Fruit fly (Drosophila melanogaster): ENCODE measurements around the gene modSP.
A peak's percentile ranks its signal among the peaks of the same experiment; 100 is the strongest.

modSP gene

dm6 chr3R:16615009-16615408 lies 40.5 kb downstream of the modSP start, which contains the start of gene CG17562:
Gene CG17562, plus strand, starts transcription at chr3R:16615309.
- TF ChIP-seq Mio (GFP tag; optimal IDR thresholded peaks at IDR 0.05) (no peak), usp (GFP tag; optimal IDR thresholded peaks at IDR 0.05) (no peak), h (GFP tag; optimal IDR thresholded peaks at IDR 0.05) (no peak), Dfd (GFP tag; optimal IDR thresholded peaks at IDR 0.05) (no peak), Hnf4 (GFP tag; optimal IDR thresholded peaks at IDR 0.05) (no peak), Sp1 (GFP tag; optimal IDR thresholded peaks at IDR 0.05) (no peak), ey (GFP tag; optimal IDR thresholded peaks at IDR 0.05) (no peak), Dif (GFP tag; optimal IDR thresholded peaks at IDR 0.05; ENCODE audit: partially characterized antibody) (no peak), Myc (optimal IDR thresholded peaks at IDR 0.05) (no peak), Hr83 (GFP tag; optimal IDR thresholded peaks at IDR 0.05; ENCODE audit: poor library complexity, severe bottlenecking) (no peak), dl (GFP tag; optimal IDR thresholded peaks at IDR 0.05; ENCODE audit: insufficient read depth in 1 of 2, partially characterized antibody in 2 of 2) (no peak), Abd-B (GFP tag; optimal IDR thresholded peaks at IDR 0.05) (no peak), CG9705 (GFP tag; optimal IDR thresholded peaks at IDR 0.05) (no peak), CG32264 (GFP tag; optimal IDR thresholded peaks at IDR 0.05) (no peak), fru (GFP tag; optimal IDR thresholded peaks at IDR 0.05) (no peak), sage (GFP tag; optimal IDR thresholded peaks at IDR 0.05) (no peak), lola (GFP tag; optimal IDR thresholded peaks at IDR 0.05) (no peak)

DNA sequence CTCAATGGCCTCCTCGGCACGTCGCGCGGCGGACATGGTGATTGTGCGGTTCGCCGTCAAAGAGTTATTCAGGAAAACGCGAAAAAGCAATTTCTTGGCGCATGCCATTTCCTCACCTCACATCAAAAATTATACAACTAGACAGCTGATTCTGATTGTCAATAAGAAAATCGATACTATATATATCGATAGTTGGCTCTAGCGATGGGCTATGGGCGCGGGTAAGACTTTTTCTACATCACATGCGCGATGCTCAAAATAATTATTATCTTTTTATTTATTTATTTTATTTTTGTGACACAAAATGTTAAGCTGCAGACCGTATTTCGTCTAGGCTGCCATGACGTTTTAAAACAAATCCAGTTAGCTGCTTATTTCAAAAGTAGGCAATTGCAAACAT lies 41.2 kb downstream of the modSP start, which contains the start of gene CG10340:
Gene CG10340, minus strand, starts transcription at position 151 of the 400 bp plus-strand sequence.
- no peak for TF ChIP-seq Hnf4 (GFP tag; optimal IDR thresholded peaks at IDR 0.05)
- TF ChIP-seq Hr83 (GFP tag; optimal IDR thresholded peaks at IDR 0.05; ENCODE audit: poor library complexity, severe bottlenecking), result peak; percentile 34

dm6 chr3R:16613300-16613699 lies 42.2 kb downstream of the modSP start, which contains the start of gene CG12783:
Gene CG12783, minus strand, starts transcription at chr3R:16613400.
- TF ChIP-seq h (GFP tag; optimal IDR thresholded peaks at IDR 0.05) (no peak), dmrt93B (GFP tag; optimal IDR thresholded peaks at IDR 0.05) (no peak), CG32264 (GFP tag; optimal IDR thresholded peaks at IDR 0.05) (no peak), Rel (GFP tag; optimal IDR thresholded peaks at IDR 0.05) (no peak), Rel (tag; optimal IDR thresholded peaks at IDR 0.05) (no peak), woc (GFP tag; optimal IDR thresholded peaks at IDR 0.05) (no peak), br (GFP tag; optimal IDR thresholded peaks at IDR 0.05) (no peak), brk (GFP tag; optimal IDR thresholded peaks at IDR 0.05) (no peak), Hr83 (GFP tag; optimal IDR thresholded peaks at IDR 0.05; ENCODE audit: poor library complexity, severe bottlenecking) (no peak), Sp1 (GFP tag; optimal IDR thresholded peaks at IDR 0.05) (no peak), pan (optimal IDR thresholded peaks at IDR 0.05) (no peak), sv (GFP tag; optimal IDR thresholded peaks at IDR 0.05) (no peak), sage (GFP tag; optimal IDR thresholded peaks at IDR 0.05) (no peak), foxo (GFP tag; optimal IDR thresholded peaks at IDR 0.05) (no peak), Dif (GFP tag; optimal IDR thresholded peaks at IDR 0.05; ENCODE audit: partially characterized antibody) (no peak), usp (GFP tag; optimal IDR thresholded peaks at IDR 0.05) (no peak), dl (GFP tag; optimal IDR thresholded peaks at IDR 0.05; ENCODE audit: insufficient read depth in 1 of 2, partially characterized antibody in 2 of 2) (no peak), fru (GFP tag; optimal IDR thresholded peaks at IDR 0.05) (no peak), Hnf4 (GFP tag; optimal IDR thresholded peaks at IDR 0.05) (no peak), OdsH (GFP tag; optimal IDR thresholded peaks at IDR 0.05) (no peak)

dm6 chr3R:16611240-16611639 lies 44.2 kb downstream of the modSP start:
- TF ChIP-seq Hr78 (GFP tag; optimal IDR thresholded peaks at IDR 0.05) (no peak), pan (optimal IDR thresholded peaks at IDR 0.05) (no peak), foxo (GFP tag; optimal IDR thresholded peaks at IDR 0.05) (no peak), dmrt93B (GFP tag; optimal IDR thresholded peaks at IDR 0.05) (no peak), Abd-B (GFP tag; optimal IDR thresholded peaks at IDR 0.05) (no peak), Hnf4 (GFP tag; optimal IDR thresholded peaks at IDR 0.05) (no peak), CG32264 (GFP tag; optimal IDR thresholded peaks at IDR 0.05) (no peak), OdsH (GFP tag; optimal IDR thresholded peaks at IDR 0.05) (no peak), HLH106 (tag; optimal IDR thresholded peaks at IDR 0.05) (no peak), lola (GFP tag; optimal IDR thresholded peaks at IDR 0.05) (no peak), Dfd (GFP tag; optimal IDR thresholded peaks at IDR 0.05) (no peak), Rel (GFP tag; optimal IDR thresholded peaks at IDR 0.05) (no peak), Rel (tag; optimal IDR thresholded peaks at IDR 0.05) (no peak), Jra (GFP tag; optimal IDR thresholded peaks at IDR 0.05) (no peak), Hr83 (GFP tag; optimal IDR thresholded peaks at IDR 0.05; ENCODE audit: poor library complexity, severe bottlenecking) (no peak), h (GFP tag; optimal IDR thresholded peaks at IDR 0.05) (no peak), brk (GFP tag; optimal IDR thresholded peaks at IDR 0.05) (no peak), CrebA (GFP tag; optimal IDR thresholded peaks at IDR 0.05; ENCODE audit: borderline replicate concordance) (no peak), jim (GFP tag; optimal IDR thresholded peaks at IDR 0.05) (no peak), Mio (GFP tag; optimal IDR thresholded peaks at IDR 0.05) (no peak), Myc (optimal IDR thresholded peaks at IDR 0.05) (peak; percentile 42), fru (GFP tag; optimal IDR thresholded peaks at IDR 0.05) (peak; percentile 49), br (GFP tag; optimal IDR thresholded peaks at IDR 0.05) (no peak), N (GFP tag; optimal IDR thresholded peaks at IDR 0.05) (peak; percentile 59), psq (GFP tag; optimal IDR thresholded peaks at IDR 0.05) (no peak)

All from whole organism, wandering third instar larva.